Fruit fly (Drosophila melanogaster) whole organism, embryonic: ENCODE measurements around the gene CG7953.

ENCODE experiments used
- CG15696 ChIP-seq: fragments of 200-800 bp; sonication (Bioruptor generic); optimal IDR thresholded peaks from 2 replicates; lab custom pipeline; 2019; ENCODE audit warnings: missing biosample characterization, mild to moderate bottlenecking, missing genetic modification characterization, moderate library complexity
- CG3995 ChIP-seq: fragments of 200-800 bp; sonication (Bioruptor generic); optimal IDR thresholded peaks from 3 replicates; lab custom pipeline; 2016; ENCODE audit warnings: missing biosample characterization, missing genetic modification characterization
- CG7963 ChIP-seq: fragments of 200-800 bp; sonication (Bioruptor generic); IDR thresholded peaks from 3 replicates; pipeline ENCODE4 v1.3.6; 2022; ENCODE audit warnings: missing biosample characterization, missing genetic modification characterization; ENCODE audit not compliant: partially characterized antibody
- Sin3A ChIP-seq: fragments of >200 bp; optimal IDR thresholded peaks from 2 replicates; lab custom pipeline; 2018
- fd3F ChIP-seq: fragments of 200-800 bp; sonication (Bioruptor generic); optimal IDR thresholded peaks from 2 replicates; lab custom pipeline; 2018; ENCODE audit warnings: missing biosample characterization, mild to moderate bottlenecking, missing genetic modification characterization, moderate library complexity
- sc ChIP-seq, 3 experiments: fragments of >200 bp in 2 of 3; fragments of 200-800 bp in 1 of 3; sonication (Bioruptor generic) in 1 of 3; optimal IDR thresholded peaks; 2 replicates in 2 of 3; 3 replicates in 1 of 3; lab custom pipeline; 2017; ENCODE audit warnings: mild to moderate bottlenecking in 1 of 3, missing biosample characterization in 1 of 3, missing genetic modification characterization in 1 of 3, missing genetic modification reagents in 1 of 3
- wdn ChIP-seq: fragments of 200-800 bp; sonication (Bioruptor generic); IDR thresholded peaks from 2 replicates; pipeline ENCODE4 v1.3.6; 2022; ENCODE audit warnings: missing biosample characterization, missing genetic modification characterization

DNA sequence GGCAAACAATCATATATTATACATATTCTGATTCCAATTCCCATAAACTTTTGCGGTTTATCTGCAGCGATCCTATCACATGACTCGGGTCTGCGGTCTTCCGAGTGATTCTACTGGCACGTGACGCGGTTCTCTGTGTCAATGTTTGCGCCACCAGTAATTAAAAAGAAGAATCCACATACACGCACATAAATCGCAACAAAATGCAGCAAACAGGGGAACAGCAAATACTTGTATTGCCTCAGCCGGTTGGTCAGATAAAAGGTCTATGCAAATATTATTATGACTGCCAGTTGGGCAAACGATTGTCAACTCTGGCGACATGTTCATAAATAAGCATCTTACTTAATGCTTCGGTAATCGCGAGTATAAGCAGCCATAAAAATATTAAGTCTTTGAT is 39.8 kb upstream of the CG7953 start:
- TF ChIP-seq wdn (no peak), CG15696 (tag; lab: Kevin White, UChicago) (no peak), Sin3A (no peak), fd3F (GFP tag; lab: Kevin White, UChicago) (no peak), CG7963 (GFP tag; lab: Robert Waterston, UW) (no peak), sc (optimal IDR thresholded peaks at IDR 0.05; lab: Kevin White, UChicago) (no peak), sc (GFP tag; optimal IDR thresholded peaks at IDR 0.05; lab: Kevin White, UChicago) (no peak), CG3995 (GFP tag; lab: Kevin White, UChicago) (no peak)
